Fruit fly (Drosophila melanogaster) whole organism, embryonic: Measurements from ENCODE around the gene CG31793.

Experiments used
- Abd-B ChIP-seq: fragments of 200-800 bp; sonication (Bioruptor generic); optimal IDR thresholded peaks from 2 replicates; lab custom pipeline; 2018; ENCODE audit warnings: missing biosample characterization, mild to moderate bottlenecking, missing genetic modification characterization, moderate library complexity
- Atf-2 ChIP-seq: fragments of 200-800 bp; sonication (Bioruptor generic); optimal IDR thresholded peaks from 2 replicates; lab custom pipeline; 2016; ENCODE audit warnings: missing biosample characterization, missing genetic modification characterization
- B-H2 ChIP-seq: fragments of 200-800 bp; sonication (Bioruptor generic); optimal IDR thresholded peaks from 2 replicates; lab custom pipeline; 2018; ENCODE audit warnings: missing biosample characterization, mild to moderate bottlenecking, missing genetic modification characterization
- C15 ChIP-seq: fragments of 200-800 bp; sonication (Bioruptor generic); IDR thresholded peaks from 3 replicates; pipeline ENCODE4 v1.3.6; 2022; ENCODE audit warnings: missing biosample characterization, missing genetic modification characterization
- CG10565 ChIP-seq: fragments of 200-800 bp; sonication (Bioruptor generic); optimal IDR thresholded peaks from 3 replicates; lab custom pipeline; 2016; ENCODE audit warnings: missing biosample characterization, mild to moderate bottlenecking, missing genetic modification characterization
- CG10654 ChIP-seq: fragments of 200-800 bp; sonication (Bioruptor generic); optimal IDR thresholded peaks from 2 replicates; lab custom pipeline; 2016; ENCODE audit warnings: missing biosample characterization, missing genetic modification characterization
- CG11085 ChIP-seq: fragments of 200-800 bp; sonication (Bioruptor generic); IDR thresholded peaks from 2 replicates; pipeline ENCODE4 v1.3.6; 2022; ENCODE audit warnings: missing biosample characterization, missing genetic modification characterization
- CG11093 ChIP-seq: fragments of 200-800 bp; sonication (Bioruptor generic); IDR thresholded peaks from 3 replicates; pipeline ENCODE4 v1.3.6; 2022; ENCODE audit warnings: missing biosample characterization, missing genetic modification characterization
- CG11696 ChIP-seq: fragments of 200-800 bp; sonication (Bioruptor generic); IDR thresholded peaks from 2 replicates; pipeline ENCODE4 v1.3.6; 2022; ENCODE audit warnings: missing biosample characterization, missing genetic modification characterization
- CG12155 ChIP-seq: fragments of 200-800 bp; sonication (Bioruptor generic); optimal IDR thresholded peaks from 3 replicates; lab custom pipeline; 2016; ENCODE audit warnings: missing biosample characterization, missing genetic modification characterization
- CG12299 ChIP-seq: fragments of 200-800 bp; sonication (Bioruptor generic); optimal IDR thresholded peaks from 2 replicates; lab custom pipeline; 2018; ENCODE audit warnings: missing biosample characterization, mild to moderate bottlenecking, missing genetic modification characterization
- CG13123 ChIP-seq: fragments of 200-800 bp; sonication (Bioruptor generic); optimal IDR thresholded peaks from 2 replicates; lab custom pipeline; 2016; ENCODE audit warnings: missing biosample characterization, missing genetic modification characterization
- CG13894 ChIP-seq: fragments of 200-800 bp; sonication (Bioruptor generic); optimal IDR thresholded peaks from 3 replicates; lab custom pipeline; 2018; ENCODE audit warnings: missing biosample characterization, mild to moderate bottlenecking, missing genetic modification characterization, moderate library complexity
- CG1529 ChIP-seq: fragments of 200-800 bp; sonication (Bioruptor generic); optimal IDR thresholded peaks from 3 replicates; lab custom pipeline; 2018; ENCODE audit warnings: missing biosample characterization, missing genetic modification characterization
- CG3163 ChIP-seq: fragments of 200-800 bp; sonication (Bioruptor generic); optimal IDR thresholded peaks from 3 replicates; lab custom pipeline; 2016; ENCODE audit warnings: missing biosample characterization, missing genetic modification characterization
- CG3281 ChIP-seq: fragments of 200-800 bp; sonication (Bioruptor generic); optimal IDR thresholded peaks from 3 replicates; lab custom pipeline; 2017; ENCODE audit warnings: missing biosample characterization, mild to moderate bottlenecking, missing genetic modification characterization
- CG34224 ChIP-seq: fragments of 200-800 bp; sonication (Bioruptor generic); IDR thresholded peaks from 3 replicates; pipeline ENCODE4 v1.3.6; 2022; ENCODE audit warnings: missing biosample characterization, missing genetic modification characterization; ENCODE audit not compliant: partially characterized antibody
- CG3847 ChIP-seq: fragments of 200-800 bp; sonication (Bioruptor generic); IDR thresholded peaks from 2 replicates; pipeline ENCODE4 v1.3.6; 2022; ENCODE audit warnings: missing biosample characterization, missing genetic modification characterization
- CG42726 ChIP-seq: fragments of 200-800 bp; sonication (Bioruptor generic); IDR thresholded peaks from 2 replicates; pipeline ENCODE4 v1.3.6; 2022; ENCODE audit warnings: missing biosample characterization, missing genetic modification characterization; ENCODE audit not compliant: partially characterized antibody
- CG7372 ChIP-seq: fragments of 200-800 bp; sonication (Bioruptor generic); IDR thresholded peaks from 2 replicates; pipeline ENCODE4 v1.3.6; 2022; ENCODE audit warnings: missing biosample characterization, missing genetic modification characterization
- CG7987 ChIP-seq: fragments of 200-800 bp; sonication (Bioruptor generic); optimal IDR thresholded peaks from 2 replicates; lab custom pipeline; 2018; ENCODE audit warnings: missing biosample characterization, mild to moderate bottlenecking, missing genetic modification characterization, moderate library complexity
- CG9876 ChIP-seq: fragments of 200-800 bp; sonication (Bioruptor generic); optimal IDR thresholded peaks from 2 replicates; lab custom pipeline; 2016; ENCODE audit warnings: missing biosample characterization, missing genetic modification characterization
- Camta ChIP-seq: fragments of 200-800 bp; sonication (Bioruptor generic); optimal IDR thresholded peaks from 2 replicates; lab custom pipeline; 2016; ENCODE audit warnings: missing biosample characterization, missing genetic modification characterization
- Dfd ChIP-seq, 2 experiments: fragments of >200 bp; optimal IDR thresholded peaks; 2 replicates each; lab custom pipeline; 2017; ENCODE audit warnings: missing biosample characterization in 2 of 2, missing genetic modification characterization in 2 of 2
- Doc2 ChIP-seq: fragments of 200-800 bp; sonication (Bioruptor generic); IDR thresholded peaks from 2 replicates; pipeline ENCODE4 v1.3.6; 2022; ENCODE audit warnings: missing biosample characterization, missing genetic modification characterization
- Gug ChIP-seq: fragments of 200-800 bp; sonication (Bioruptor generic); IDR thresholded peaks from 4 replicates; pipeline ENCODE4 v1.3.6; 2022; ENCODE audit warnings: missing biosample characterization, missing genetic modification characterization
- HLHmδ ChIP-seq: fragments of 200-800 bp; sonication (Bioruptor generic); optimal IDR thresholded peaks from 2 replicates; lab custom pipeline; 2018; ENCODE audit warnings: missing biosample characterization, mild to moderate bottlenecking, missing genetic modification characterization, moderate library complexity
- Hey ChIP-seq: fragments of 200-800 bp; sonication (Bioruptor generic); optimal IDR thresholded peaks from 3 replicates; lab custom pipeline; 2018; ENCODE audit warnings: missing biosample characterization, mild to moderate bottlenecking, missing genetic modification characterization
- HmgZ ChIP-seq: fragments of 200-800 bp; sonication (Bioruptor generic); optimal IDR thresholded peaks from 2 replicates; lab custom pipeline; 2018; ENCODE audit warnings: missing biosample characterization, mild to moderate bottlenecking, missing genetic modification characterization
- NC2α ChIP-seq: fragments of 200-800 bp; sonication (Bioruptor generic); optimal IDR thresholded peaks from 2 replicates; lab custom pipeline; 2016; ENCODE audit warnings: missing biosample characterization, missing genetic modification characterization
- Opbp ChIP-seq: fragments of 200-800 bp; sonication (Bioruptor generic); IDR thresholded peaks from 3 replicates; pipeline ENCODE4 v1.3.6; 2022; ENCODE audit warnings: missing biosample characterization, missing genetic modification characterization; ENCODE audit not compliant: partially characterized antibody
- Pdp1 ChIP-seq, 2 experiments: fragments of 200-800 bp; sonication (Bioruptor generic); optimal IDR thresholded peaks; 3 replicates each; lab custom pipeline; 2016; ENCODE audit warnings: missing biosample characterization in 2 of 2, missing genetic modification characterization in 2 of 2, mild to moderate bottlenecking in 1 of 2, moderate library complexity in 1 of 2
- Ravus ChIP-seq: fragments of 200-800 bp; sonication (Bioruptor generic); IDR thresholded peaks from 2 replicates; pipeline ENCODE4 v1.3.6; 2022; ENCODE audit warnings: missing biosample characterization, missing genetic modification characterization
- Usf ChIP-seq: fragments of 200-800 bp; sonication (Bioruptor generic); optimal IDR thresholded peaks from 2 replicates; lab custom pipeline; 2017; ENCODE audit warnings: missing genotype, missing biosample characterization, missing genetic modification characterization
- Xrp1 ChIP-seq: fragments of 200-800 bp; sonication (Bioruptor generic); IDR thresholded peaks from 2 replicates; pipeline ENCODE4 v1.3.6; 2022; ENCODE audit warnings: missing biosample characterization, missing genetic modification characterization
- ap ChIP-seq: fragments of 200-800 bp; sonication (Bioruptor generic); IDR thresholded peaks from 2 replicates; pipeline ENCODE4 v1.3.6; 2022; ENCODE audit warnings: missing biosample characterization, missing genetic modification characterization
- ara ChIP-seq: fragments of 200-800 bp; sonication (Bioruptor generic); IDR thresholded peaks from 2 replicates; pipeline ENCODE4 v1.3.6; 2022; ENCODE audit warnings: missing biosample characterization, missing genetic modification characterization
- ewg ChIP-seq: fragments of 200-800 bp; sonication (Bioruptor generic); optimal IDR thresholded peaks from 3 replicates; lab custom pipeline; 2017; ENCODE audit warnings: mild to moderate bottlenecking, missing biosample characterization, missing genetic modification reagents, missing genetic modification characterization
- gce ChIP-seq: fragments of 200-800 bp; sonication (Bioruptor generic); IDR thresholded peaks from 3 replicates; pipeline ENCODE4 v1.3.6; 2022; ENCODE audit warnings: missing biosample characterization, missing genetic modification characterization
- gcm2 ChIP-seq: fragments of 200-800 bp; sonication (Bioruptor generic); optimal IDR thresholded peaks from 2 replicates; lab custom pipeline; 2016; ENCODE audit warnings: missing biosample characterization, missing genetic modification characterization
- gfzf ChIP-seq: fragments of 200-800 bp; sonication (Bioruptor generic); optimal IDR thresholded peaks from 2 replicates; lab custom pipeline; 2016; ENCODE audit warnings: missing biosample characterization, mild to moderate bottlenecking, missing genetic modification characterization, moderate library complexity
- ham ChIP-seq: fragments of 200-800 bp; sonication (Bioruptor generic); IDR thresholded peaks from 2 replicates; pipeline ENCODE4 v1.3.6; 2022; ENCODE audit warnings: missing biosample characterization, missing genetic modification characterization
- hkb ChIP-seq, 2 experiments: fragments of 200-800 bp in 1 of 2; fragments of >200 bp in 1 of 2; sonication (Bioruptor generic) in 1 of 2; IDR thresholded peaks in 1 of 2; optimal IDR thresholded peaks in 1 of 2; 2 replicates each; pipeline versions ENCODE4 v1.3.6 to Lab custom; 2017 to 2022; ENCODE audit warnings: missing biosample characterization in 1 of 2, missing genetic modification characterization in 1 of 2
- jumu ChIP-seq: fragments of 200-800 bp; sonication (Bioruptor generic); optimal IDR thresholded peaks from 3 replicates; lab custom pipeline; 2016; ENCODE audit warnings: missing biosample characterization, missing genetic modification characterization
- lilli ChIP-seq: fragments of 200-800 bp; sonication (Bioruptor generic); optimal IDR thresholded peaks from 3 replicates; lab custom pipeline; 2016; ENCODE audit warnings: missing biosample characterization, missing genetic modification characterization
- pan ChIP-seq, 4 experiments: fragments of >200 bp in 3 of 4; fragments of 200-800 bp in 1 of 4; sonication (Bioruptor generic) in 1 of 4; optimal IDR thresholded peaks in 3 of 4; IDR thresholded peaks in 1 of 4; 2 replicates each; pipeline versions ENCODE4 v1.3.6 to Lab custom; 2017 to 2022; ENCODE audit warnings: missing biosample characterization in 2 of 4, missing genetic modification characterization in 2 of 4, mixed read lengths in 1 of 4
- seq ChIP-seq: fragments of 200-800 bp; sonication (Bioruptor generic); IDR thresholded peaks from 2 replicates; pipeline ENCODE4 v1.3.6; 2022; ENCODE audit warnings: missing biosample characterization, missing genetic modification characterization
- slp2 ChIP-seq: fragments of 200-800 bp; sonication (Bioruptor generic); optimal IDR thresholded peaks from 2 replicates; lab custom pipeline; 2016; ENCODE audit warnings: missing biosample characterization, missing genetic modification characterization
- trh ChIP-seq: fragments of 200-800 bp; sonication (Bioruptor generic); optimal IDR thresholded peaks from 2 replicates; lab custom pipeline; 2016; ENCODE audit warnings: missing biosample characterization, missing genetic modification characterization
- vnd ChIP-seq: fragments of 200-800 bp; sonication (Bioruptor generic); IDR thresholded peaks from 3 replicates; pipeline ENCODE4 v1.3.6; 2022; ENCODE audit warnings: missing biosample characterization, missing genetic modification characterization; ENCODE audit not compliant: partially characterized antibody
- zen ChIP-seq: fragments of 200-800 bp; sonication (Bioruptor generic); optimal IDR thresholded peaks from 3 replicates; lab custom pipeline; 2018; ENCODE audit warnings: missing biosample characterization, mild to moderate bottlenecking, missing genetic modification characterization, moderate library complexity

Gene CG31793

dm6 chr2L:18966844-18967243 is 36.3 kb upstream of the CG31793 start (continued):
- TF ChIP-seq trh (no peak), seq (GFP tag; lab: Robert Waterston, UW) (no peak), CG11085 (GFP tag; lab: Robert Waterston, UW) (no peak), Abd-B (peak; percentile 33), CG42726 (GFP tag; lab: Robert Waterston, UW) (no peak), vnd (GFP tag; lab: Robert Waterston, UW) (no peak), CG11093 (GFP tag; lab: Robert Waterston, UW) (no peak), Camta (GFP tag; lab: Kevin White, UChicago) (no peak), CG12299 (tag; lab: Kevin White, UChicago) (no peak), Usf (no peak), CG13123 (GFP tag; lab: Kevin White, UChicago) (no peak), pan (optimal IDR thresholded peaks at IDR 0.05; lab: Kevin White, UChicago) (no peak), pan (GFP tag; optimal IDR thresholded peaks at IDR 0.05 in 1 of 2, IDR thresholded peaks at IDR 0.05 in 1 of 2) (peak in 1 of 2 experiments; percentile 74), Opbp (GFP tag; lab: Robert Waterston, UW) (no peak), Pdp1 (GFP tag; optimal IDR thresholded peaks at IDR 0.05; lab: Kevin White, UChicago) (no peak), CG11696 (peak; percentile 14; the same call in 1 of the 2 replicates), Atf-2 (no peak), NC2α (GFP tag; lab: Kevin White, UChicago) (no peak), gfzf (no peak), CG10565 (GFP tag; lab: Kevin White, UChicago) (no peak), CG10654 (GFP tag; lab: Kevin White, UChicago) (no peak), Xrp1 (peak; percentile 42; the same call in 1 of the 2 replicates), slp2 (GFP tag; lab: Kevin White, UChicago) (no peak), ap (GFP tag; lab: Robert Waterston, UW) (no peak), CG3163 (GFP tag; lab: Kevin White, UChicago) (no peak), Ravus (peak; percentile 27), CG9876 (GFP tag; lab: Kevin White, UChicago) (no peak), gcm2 (GFP tag; lab: Kevin White, UChicago) (no peak), CG3281 (GFP tag; lab: Kevin White, UChicago) (peak; percentile 71), lilli (peak; percentile 5), hkb (optimal IDR thresholded peaks at IDR 0.05; lab: Kevin White, UChicago) (no peak), hkb (GFP tag; IDR thresholded peaks at IDR 0.05; lab: Robert Waterston, UW) (peak; percentile 48; the same call in 1 of the 2 replicates), CG7987 (GFP tag; lab: Kevin White, UChicago) (no peak), ham (GFP tag; lab: Robert Waterston, UW) (no peak), Hey (no peak), CG12155 (no peak), C15 (GFP tag; lab: Robert Waterston, UW) (0 out of 3 replicates have a peak, but pooled peaks have one; percentile 45), CG34224 (GFP tag; lab: Robert Waterston, UW) (no peak), CG1529 (no peak), ewg (no peak), Dfd (GFP tag; optimal IDR thresholded peaks at IDR 0.05; lab: Kevin White, UChicago) (no peak), Gug (peak; percentile 14; the same call in 1 of the 4 replicates), B-H2 (GFP tag; lab: Kevin White, UChicago) (peak; percentile 21), HLHmδ (GFP tag; lab: Kevin White, UChicago) (no peak), HmgZ (tag; lab: Kevin White, UChicago) (no peak), CG13894 (tag; lab: Kevin White, UChicago) (peak; percentile 57), jumu (GFP tag; lab: Kevin White, UChicago) (no peak), zen (no peak), CG3847 (peak; percentile 60), CG7372 (GFP tag; lab: Robert Waterston, UW) (peak; percentile 55), gce (GFP tag; lab: Robert Waterston, UW) (no peak), ara (GFP tag; lab: Robert Waterston, UW) (no peak), Doc2 (GFP tag; lab: Robert Waterston, UW) (no peak)
